Fruit fly (Drosophila melanogaster): ENCODE data around the gene mei-217.
A peak's percentile ranks its signal among the peaks of the same experiment; 100 is the strongest.

mei-217 gene

dm6 chrX:17170484-17170944, 27.7 kb upstream of the mei-217 start (continued):
- TF ChIP-seq slou (GFP tag; optimal IDR thresholded peaks at IDR 0.05) = no peak
- TF ChIP-seq stc (GFP tag; IDR thresholded peaks at IDR 0.05) = 0 out of 2 replicates have a peak, but pooled peaks have one; percentile 28
- TF ChIP-seq chinmo (GFP tag; IDR thresholded peaks at IDR 0.05; ENCODE audit: partially characterized antibody) = no peak
- TF ChIP-seq Hand (GFP tag; optimal IDR thresholded peaks at IDR 0.05) = peak; percentile 37
- peak; percentile 58 for TF ChIP-seq tgo (GFP tag; IDR thresholded peaks at IDR 0.05)
- peak; percentile 79 for TF ChIP-seq CG9932 (GFP tag; IDR thresholded peaks at IDR 0.05)
- peak; percentile 52 for TF ChIP-seq CG6813 (GFP tag; optimal IDR thresholded peaks at IDR 0.05)
- TF ChIP-seq Side (GFP tag; optimal IDR thresholded peaks at IDR 0.05) = no peak
- TF ChIP-seq CG15011 (GFP tag; optimal IDR thresholded peaks at IDR 0.05) = no peak
- no peak for TF ChIP-seq Doc2 (GFP tag; IDR thresholded peaks at IDR 0.05)
- peak; percentile 77 for TF ChIP-seq Elba2 (GFP tag; optimal IDR thresholded peaks at IDR 0.05)
- TF ChIP-seq Dad (GFP tag; optimal IDR thresholded peaks at IDR 0.05) = no peak
- no peak for TF ChIP-seq ash1 (GFP tag; optimal IDR thresholded peaks at IDR 0.05)
- TF ChIP-seq wdn (GFP tag; IDR thresholded peaks at IDR 0.05) = 0 out of 2 replicates have a peak, but pooled peaks have one; percentile 36
- no peak for TF ChIP-seq psq (GFP tag; optimal IDR thresholded peaks at IDR 0.05)
- no peak for TF ChIP-seq CG14050 (GFP tag; IDR thresholded peaks at IDR 0.05)
- peak; percentile 31 for TF ChIP-seq CG2120 (GFP tag; optimal IDR thresholded peaks at IDR 0.05)
- peak; percentile 60 for TF ChIP-seq CG9817 (tag; optimal IDR thresholded peaks at IDR 0.05)
- no peak for TF ChIP-seq CG15696 (tag; optimal IDR thresholded peaks at IDR 0.05)
- no peak for TF ChIP-seq kay (GFP tag; optimal IDR thresholded peaks at IDR 0.05)
- 0 out of 3 replicates have a peak, but pooled peaks have one; percentile 56 for TF ChIP-seq so (GFP tag; IDR thresholded peaks at IDR 0.05)
- TF ChIP-seq row (GFP tag; IDR thresholded peaks at IDR 0.05) = peak; percentile 72
- TF ChIP-seq CG13424 (tag; optimal IDR thresholded peaks at IDR 0.05) = peak; percentile 55
- 0 out of 2 replicates have a peak, but pooled peaks have one; percentile 28 for TF ChIP-seq CG31224 (GFP tag; IDR thresholded peaks at IDR 0.05)
- peak; percentile 36 for TF ChIP-seq CG10366 (GFP tag; IDR thresholded peaks at IDR 0.05)
- TF ChIP-seq seq (GFP tag; IDR thresholded peaks at IDR 0.05) = peak; percentile 50; the same call in 1 of the 2 replicates
- no peak for TF ChIP-seq amos (GFP tag; IDR thresholded peaks at IDR 0.05; ENCODE audit: partially characterized antibody)
- no peak for TF ChIP-seq pita (GFP tag; optimal IDR thresholded peaks at IDR 0.05)
- no peak for TF ChIP-seq CG4404 (GFP tag; IDR thresholded peaks at IDR 0.05)
- no peak for TF ChIP-seq p53 (GFP tag; optimal IDR thresholded peaks at IDR 0.05)
- no peak for TF ChIP-seq gt (GFP tag; IDR thresholded peaks at IDR 0.05)
- TF ChIP-seq CG18599 (GFP tag; optimal IDR thresholded peaks at IDR 0.05) = peak; percentile 73
- no peak for TF ChIP-seq CG7357 (GFP tag; IDR thresholded peaks at IDR 0.05)
- TF ChIP-seq HLH4C (GFP tag; IDR thresholded peaks at IDR 0.05; ENCODE audit: partially characterized antibody) = no peak
- peak; percentile 17; the same call in 1 of the 3 replicates for TF ChIP-seq B-H1 (GFP tag; IDR thresholded peaks at IDR 0.05)
- no peak for TF ChIP-seq zf30C (GFP tag; optimal IDR thresholded peaks at IDR 0.05)
- TF ChIP-seq pfk (GFP tag; optimal IDR thresholded peaks at IDR 0.05) = no peak
- TF ChIP-seq tap (tag; optimal IDR thresholded peaks at IDR 0.05) = peak; percentile 16
- no peak for TF ChIP-seq klu (GFP tag; IDR thresholded peaks at IDR 0.05)
- TF ChIP-seq lbe (GFP tag; optimal IDR thresholded peaks at IDR 0.05) = peak; percentile 35
- no peak for TF ChIP-seq prd (optimal IDR thresholded peaks at IDR 0.05)
- TF ChIP-seq prd (GFP tag; IDR thresholded peaks at IDR 0.05) = peak; percentile 74
- peak; percentile 41 for TF ChIP-seq Nf-YC (tag; optimal IDR thresholded peaks at IDR 0.05)
- TF ChIP-seq H2.0 (GFP tag; IDR thresholded peaks at IDR 0.05) = 0 out of 2 replicates have a peak, but pooled peaks have one; percentile 12
- TF ChIP-seq CG3838 (GFP tag; optimal IDR thresholded peaks at IDR 0.05) = no peak
- TF ChIP-seq vvl (GFP tag; IDR thresholded peaks at IDR 0.05) = peak; percentile 58; the same call in 1 of the 2 replicates
- TF ChIP-seq tll (GFP tag; optimal IDR thresholded peaks at IDR 0.05) = peak in 1 of 2 experiments; percentile 12
- no peak for TF ChIP-seq dan (GFP tag; IDR thresholded peaks at IDR 0.05)
- no peak for TF ChIP-seq pum (GFP tag; optimal IDR thresholded peaks at IDR 0.05)
- no peak for TF ChIP-seq emc (GFP tag; optimal IDR thresholded peaks at IDR 0.05)
- peak; percentile 54; the same call in 1 of the 2 replicates for TF ChIP-seq CG17328 (GFP tag; IDR thresholded peaks at IDR 0.05)
